Fruit fly (Drosophila melanogaster) Kc167 (cell line): ENCODE measurements around the gene CG12147.

ENCODE experiments used
- Myc ChIP-seq: fragments of >200 bp; optimal IDR thresholded peaks from 2 replicates; lab custom pipeline; 2017; ENCODE audit warnings: missing external identifiers
- Sin3A ChIP-seq: fragments of >200 bp; optimal IDR thresholded peaks from 2 replicates; lab custom pipeline; 2018; ENCODE audit warnings: missing external identifiers
- h ChIP-seq: fragments of >200 bp; optimal IDR thresholded peaks from 3 replicates; lab custom pipeline; 2018; ENCODE audit warnings: missing external identifiers
- insv ChIP-seq: fragments of >200 bp; optimal IDR thresholded peaks from 3 replicates; lab custom pipeline; 2018; ENCODE audit warnings: missing external identifiers
- psq ChIP-seq: fragments of >200 bp; optimal IDR thresholded peaks from 2 replicates; lab custom pipeline; 2017; ENCODE audit warnings: missing external identifiers

dm6 chr3R:5466875-5467274 lies 39.8 kb upstream of the CG12147 start, which contains the start of gene RpL35A:
- TF ChIP-seq Myc: no peak
- TF ChIP-seq psq: no peak
- no peak for TF ChIP-seq insv (lab: Kevin White, UChicago)
- TF ChIP-seq h: no peak
- no peak for TF ChIP-seq Sin3A
